Fruit fly (Drosophila melanogaster) whole organism, wandering third instar larva: ENCODE results near the gene SdhAL.

Experiments
- Abd-B ChIP-seq: fragments of >200 bp; optimal IDR thresholded peaks from 2 replicates; lab custom pipeline; 2017; ENCODE audit warnings: missing biosample characterization, missing genetic modification characterization
- fru ChIP-seq: fragments of 200-800 bp; sonication (Bioruptor generic); optimal IDR thresholded peaks from 3 replicates; lab custom pipeline; 2016; ENCODE audit warnings: missing biosample characterization, mild to moderate bottlenecking, missing genetic modification characterization
- sv ChIP-seq: fragments of 200-800 bp; sonication (Bioruptor generic); optimal IDR thresholded peaks from 3 replicates; lab custom pipeline; 2016; ENCODE audit warnings: missing biosample characterization, missing genetic modification characterization
- usp ChIP-seq: fragments of >200 bp; optimal IDR thresholded peaks from 2 replicates; lab custom pipeline; 2017; ENCODE audit warnings: missing biosample characterization, missing genetic modification characterization

dm6 chr3L:11927287-11927743, 2.8 kb upstream of the SdhAL start, which contains the start of gene byn:
- TF ChIP-seq Abd-B (GFP tag; lab: Kevin White, UChicago): no peak
- TF ChIP-seq sv: no peak
- TF ChIP-seq fru: no peak
- TF ChIP-seq usp (GFP tag; lab: Kevin White, UChicago): no peak
